Worm (Caenorhabditis elegans): Measurements from ENCODE around the gene rpl-2.
A peak's percentile ranks its signal among the peaks of the same experiment; 100 is the strongest.

rpl-2 gene

ce11 chrV:20497537-20497936, 18.0 kb downstream of the rpl-2 start (continued):
- TF ChIP-seq F22D6.2 (tag; optimal IDR thresholded peaks at IDR 0.05): no peak
- TF ChIP-seq atf-7 (tag; optimal IDR thresholded peaks at IDR 0.05): peak; percentile 80
- TF ChIP-seq cebp-1 (GFP tag; IDR thresholded peaks at IDR 0.05): no peak
- peak; percentile 61 for TF ChIP-seq cebp-1 (tag; optimal IDR thresholded peaks at IDR 0.05)
- TF ChIP-seq nhr-90 (tag; optimal IDR thresholded peaks at IDR 0.05): peak; percentile 74
- no peak for TF ChIP-seq T26A5.8 (tag; optimal IDR thresholded peaks at IDR 0.05)
- peak; percentile 47 for TF ChIP-seq xnd-1 (tag; optimal IDR thresholded peaks at IDR 0.05)
- TF ChIP-seq hrde-1 (tag; optimal IDR thresholded peaks at IDR 0.05; ENCODE audit: borderline replicate concordance): no peak
- peak; percentile 49 for TF ChIP-seq madf-10 (tag; optimal IDR thresholded peaks at IDR 0.05)
- peak; percentile 4 for TF ChIP-seq nhr-179 (tag; optimal IDR thresholded peaks at IDR 0.05)
- peak; percentile 71 for TF ChIP-seq chd-7 (tag; optimal IDR thresholded peaks at IDR 0.05)
- TF ChIP-seq attf-3 (GFP tag; conservative IDR thresholded peaks at IDR 0.05): no peak

ce11 chrV:20498980-20499379, 19.5 kb downstream of the rpl-2 start, which contains the start of gene dct-16:
TSS of gene dct-16 (minus strand) at chrV:20499057.
- TF ChIP-seq nfyb-1 (GFP tag; IDR thresholded peaks at IDR 0.05) (peak; percentile 69; the same call in 1 of the 2 replicates), ceh-27 (GFP tag; optimal IDR thresholded peaks at IDR 0.05) (no peak), tbp1 (GFP tag; optimal IDR thresholded peaks at IDR 0.05) (peak; percentile 41), atf-7 (tag; optimal IDR thresholded peaks at IDR 0.05) (peak; percentile 37), mcd-1 (GFP tag; IDR thresholded peaks at IDR 0.05) (0 out of 2 replicates have a peak, but pooled peaks have one; percentile 19), tbx-9 (tag; optimal IDR thresholded peaks at IDR 0.05; ENCODE audit: borderline replicate concordance) (no peak), let-607 (tag; optimal IDR thresholded peaks at IDR 0.05) (peak; percentile 95 to 97), snpc-3.4 (tag; optimal IDR thresholded peaks at IDR 0.05) (no peak), lin-26 (GFP tag; IDR thresholded peaks at IDR 0.05) (no peak), egl-44 (GFP tag; IDR thresholded peaks at IDR 0.05) (0 out of 2 replicates have a peak, but pooled peaks have one; percentile 47), nhr-80 (tag; optimal IDR thresholded peaks at IDR 0.05) (peak; percentile 96), F55B11.4 (tag; optimal IDR thresholded peaks at IDR 0.05; ENCODE audit: borderline replicate concordance, insufficient read depth) (no peak), ekl-4 (GFP tag; IDR thresholded peaks at IDR 0.05) (0 out of 2 replicates have a peak, but pooled peaks have one; percentile 36), let-526 (GFP tag; IDR thresholded peaks at IDR 0.05) (no peak), ztf-22 (GFP tag; optimal IDR thresholded peaks at IDR 0.05) (peak; percentile 26), Y67H2A.10 (GFP tag; conservative IDR thresholded peaks at IDR 0.05) (no peak), nhr-90 (tag; optimal IDR thresholded peaks at IDR 0.05) (peak; percentile 44)

- TF ChIP-seq nhr-80 (tag; optimal IDR thresholded peaks at IDR 0.05) (peak; percentile 23), ZK185.1 (tag; optimal IDR thresholded peaks at IDR 0.05; ENCODE audit: poor library complexity, severe bottlenecking) (no peak), let-607 (tag; optimal IDR thresholded peaks at IDR 0.05) (peak in 1 of 2 experiments; percentile 12), lin-26 (GFP tag; IDR thresholded peaks at IDR 0.05) (no peak), hrde-1 (tag; optimal IDR thresholded peaks at IDR 0.05; ENCODE audit: borderline replicate concordance) (no peak), cebp-1 (GFP tag; IDR thresholded peaks at IDR 0.05) (no peak), cebp-1 (tag; optimal IDR thresholded peaks at IDR 0.05) (no peak), Y53G8AR.9 (GFP tag; conservative IDR thresholded peaks at IDR 0.05) (no peak), F49E8.2 (tag; optimal IDR thresholded peaks at IDR 0.05; ENCODE audit: insufficient read depth) (no peak), fkh-3 (tag; optimal IDR thresholded peaks at IDR 0.05) (no peak), Y56A3A.18 (GFP tag; IDR thresholded peaks at IDR 0.05) (no peak), somi-1 (GFP tag; optimal IDR thresholded peaks at IDR 0.05) (no peak), F57C9.4 (tag; optimal IDR thresholded peaks at IDR 0.05) (no peak), zim-3 (tag; optimal IDR thresholded peaks at IDR 0.05) (no peak), unc-62 (GFP tag; optimal IDR thresholded peaks at IDR 0.05) (no peak), sea-2 (GFP tag; IDR thresholded peaks at IDR 0.05) (no peak), athp-1 (tag; optimal IDR thresholded peaks at IDR 0.05) (no peak), B0019.2 (GFP tag; conservative IDR thresholded peaks at IDR 0.05) (no peak)
These were observed 20.2 kb downstream of the rpl-2 start for ce11 chrV:20499642-20500041.
